Worm (Caenorhabditis elegans) whole organism, L1 larva: Measurements from ENCODE around the gene pccb-1.

Source experiments
- C04F5.9 ChIP-seq: sonication (generic microtip); optimal IDR thresholded peaks from 2 replicates; lab custom pipeline; 2016; ENCODE audit warnings: missing genetic modification characterization, missing compliant biosample characterization
- C16A3.4 ChIP-seq: fragments of 150-350 bp; optimal IDR thresholded peaks from 2 replicates; lab custom pipeline; 2014; ENCODE audit warnings: missing biosample characterization, missing genetic modification characterization
- C34B4.2 ChIP-seq: sonication (generic microtip); optimal IDR thresholded peaks from 2 replicates; lab custom pipeline; 2017; ENCODE audit warnings: mild to moderate bottlenecking, missing genetic modification characterization, missing compliant biosample characterization
- Y116A8C.19 ChIP-seq: sonication (generic microtip); optimal IDR thresholded peaks from 2 replicates; lab custom pipeline; 2016; ENCODE audit warnings: missing compliant biosample characterization, missing genetic modification characterization, borderline replicate concordance
- blmp-1 ChIP-seq: fragments of 150-350 bp; optimal IDR thresholded peaks from 2 replicates; lab custom pipeline; 2014; ENCODE audit warnings: missing biosample characterization, missing genetic modification characterization
- ceh-63 ChIP-seq: fragments of 200-800 bp; sonication (Bioruptor generic); optimal IDR thresholded peaks from 2 replicates; lab custom pipeline; 2018; ENCODE audit warnings: mild to moderate bottlenecking, missing genetic modification characterization, missing compliant biosample characterization
- ceh-8 ChIP-seq: fragments of 200-800 bp; sonication (Bioruptor generic); optimal IDR thresholded peaks from 2 replicates; lab custom pipeline; 2018; ENCODE audit warnings: mild to moderate bottlenecking, missing genetic modification characterization, moderate library complexity, missing compliant biosample characterization
- ceh-82 ChIP-seq, 3 experiments: fragments of 150-350 bp in 1 of 3; sonication (generic microtip) in 2 of 3; optimal IDR thresholded peaks; 2 replicates each; lab custom pipeline; 2014 to 2017; ENCODE audit warnings: missing biosample characterization in 3 of 3, missing genetic modification characterization in 3 of 3
- ceh-90 ChIP-seq: sonication (generic microtip); optimal IDR thresholded peaks from 2 replicates; lab custom pipeline; 2016; ENCODE audit warnings: missing genetic modification characterization, missing compliant biosample characterization
- dsc-1 ChIP-seq: sonication (generic microtip); optimal IDR thresholded peaks from 2 replicates; lab custom pipeline; 2016; ENCODE audit warnings: mild to moderate bottlenecking, missing genetic modification characterization, missing compliant biosample characterization
- egl-27 ChIP-seq, 2 experiments: fragments of 150-350 bp in 1 of 2; sonication (generic microtip); optimal IDR thresholded peaks; 3 replicates each; lab custom pipeline; 2017 to 2018; ENCODE audit warnings: missing biosample characterization in 2 of 2, missing genetic modification characterization in 2 of 2, missing genetic modification reagents in 2 of 2
- elt-2 ChIP-seq: sonication (generic microtip); optimal IDR thresholded peaks from 2 replicates; lab custom pipeline; 2016; ENCODE audit warnings: missing genetic modification characterization, mild to moderate bottlenecking, inconsistent platforms, missing compliant biosample characterization, missing genetic modification reagents
- elt-3 ChIP-seq, 6 experiments: fragments of 150-350 bp in 1 of 6; sonication (generic microtip); optimal IDR thresholded peaks; 2 replicates each; lab custom pipeline; 2017 to 2018; ENCODE audit warnings: missing biosample characterization in 6 of 6, missing genetic modification characterization in 6 of 6, inconsistent platforms in 1 of 6
- ets-5 ChIP-seq: fragments of 200-800 bp; sonication (Bioruptor generic); IDR thresholded peaks from 2 replicates; pipeline ENCODE4 v1.3.6; 2022; ENCODE audit warnings: missing genetic modification characterization, missing compliant biosample characterization
- fkh-10 ChIP-seq: sonication (generic microtip); optimal IDR thresholded peaks from 2 replicates; lab custom pipeline; 2017; ENCODE audit warnings: missing biosample characterization, missing genetic modification reagents, missing genetic modification characterization
- fkh-8 ChIP-seq: sonication (generic microtip); optimal IDR thresholded peaks from 2 replicates; lab custom pipeline; 2016; ENCODE audit warnings: mild to moderate bottlenecking, missing genetic modification characterization, missing compliant biosample characterization
- fos-1 ChIP-seq: fragments of 150-350 bp; optimal IDR thresholded peaks from 2 replicates; lab custom pipeline; 2014; ENCODE audit warnings: missing biosample characterization, missing genetic modification characterization
- hlh-17 ChIP-seq: fragments of 200-800 bp; sonication (Bioruptor generic); optimal IDR thresholded peaks from 2 replicates; lab custom pipeline; 2018; ENCODE audit warnings: missing genetic modification characterization, mild to moderate bottlenecking, missing compliant biosample characterization, moderate library complexity, borderline replicate concordance
- hlh-4 ChIP-seq: sonication (generic microtip); optimal IDR thresholded peaks from 2 replicates; lab custom pipeline; 2016; ENCODE audit warnings: mild to moderate bottlenecking, missing genetic modification characterization, missing compliant biosample characterization
- jun-1 ChIP-seq: fragments of 150-350 bp; optimal IDR thresholded peaks from 2 replicates; lab custom pipeline; 2014; ENCODE audit warnings: missing biosample characterization, missing genetic modification reagents, missing genetic modification characterization
- lin-13 ChIP-seq: fragments of 150-350 bp; optimal IDR thresholded peaks from 2 replicates; lab custom pipeline; 2014; ENCODE audit warnings: missing biosample characterization, missing genetic modification reagents, missing genetic modification characterization
- lin-14 ChIP-seq: fragments of 200-800 bp; sonication (Bioruptor generic); optimal IDR thresholded peaks from 2 replicates; lab custom pipeline; 2018; ENCODE audit warnings: mild to moderate bottlenecking, missing genetic modification characterization, moderate library complexity, missing compliant biosample characterization
- lin-35 ChIP-seq, 2 experiments: fragments of 150-350 bp; optimal IDR thresholded peaks; 2 replicates each; lab custom pipeline; 2014; ENCODE audit warnings: missing biosample characterization in 2 of 2, missing genetic modification characterization in 2 of 2, missing genetic modification reagents in 2 of 2
- lin-39 ChIP-seq: fragments of 150-350 bp; optimal IDR thresholded peaks from 2 replicates; lab custom pipeline; 2014; ENCODE audit warnings: missing biosample characterization, missing genetic modification reagents, missing genetic modification characterization
- mef-2 ChIP-seq: fragments of 150-350 bp; optimal IDR thresholded peaks from 2 replicates; lab custom pipeline; 2014; ENCODE audit warnings: missing biosample characterization, missing genetic modification characterization
- mep-1 ChIP-seq: fragments of 150-350 bp; optimal IDR thresholded peaks from 2 replicates; lab custom pipeline; 2014; ENCODE audit warnings: missing biosample characterization, missing genetic modification characterization
- nhr-11 ChIP-seq: fragments of 150-350 bp; optimal IDR thresholded peaks from 2 replicates; lab custom pipeline; 2014; ENCODE audit warnings: missing biosample characterization, missing genetic modification characterization
- nhr-237 ChIP-seq: fragments of 150-350 bp; optimal IDR thresholded peaks from 2 replicates; lab custom pipeline; 2014; ENCODE audit warnings: missing biosample characterization, missing genetic modification characterization
- nhr-28 ChIP-seq: fragments of 150-350 bp; optimal IDR thresholded peaks from 2 replicates; lab custom pipeline; 2014; ENCODE audit warnings: missing biosample characterization, missing genetic modification characterization
- nhr-47 ChIP-seq: sonication (generic microtip); optimal IDR thresholded peaks from 2 replicates; lab custom pipeline; 2016; ENCODE audit warnings: mild to moderate bottlenecking, missing genetic modification characterization, moderate library complexity, missing compliant biosample characterization
- nhr-71 ChIP-seq: sonication (generic microtip); optimal IDR thresholded peaks from 2 replicates; lab custom pipeline; 2016; ENCODE audit warnings: mild to moderate bottlenecking, missing genetic modification characterization, moderate library complexity, missing compliant biosample characterization
- nhr-84 ChIP-seq: sonication (generic microtip); optimal IDR thresholded peaks from 2 replicates; lab custom pipeline; 2017; ENCODE audit warnings: missing biosample characterization, missing genetic modification characterization
- nhr-85 ChIP-seq: sonication (generic microtip); peaks from one replicate; lab custom pipeline; 2016; ENCODE audit warnings: missing genetic modification characterization, inconsistent platforms, missing compliant biosample characterization
- pag-3 ChIP-seq: sonication (generic microtip); optimal IDR thresholded peaks from 2 replicates; lab custom pipeline; 2017; ENCODE audit warnings: missing genetic modification characterization, mild to moderate bottlenecking, missing compliant biosample characterization, antibody characterized with exemption, borderline replicate concordance; ENCODE audit not compliant: insufficient read depth
- pax-3 ChIP-seq: fragments of 200-800 bp; sonication (Bioruptor generic); optimal IDR thresholded peaks from 2 replicates; lab custom pipeline; 2018; ENCODE audit warnings: mild to moderate bottlenecking, missing genetic modification characterization, moderate library complexity, missing compliant biosample characterization
- pqm-1 ChIP-seq: sonication (generic microtip); optimal IDR thresholded peaks from 3 replicates; lab custom pipeline; 2017; ENCODE audit warnings: missing biosample characterization, missing genetic modification characterization
- rnt-1 ChIP-seq: sonication (generic microtip); optimal IDR thresholded peaks from 2 replicates; lab custom pipeline; 2016; ENCODE audit warnings: mild to moderate bottlenecking, missing genetic modification characterization, moderate library complexity, missing compliant biosample characterization
- skn-1 ChIP-seq: fragments of 150-350 bp; optimal IDR thresholded peaks from 2 replicates; lab custom pipeline; 2014; ENCODE audit warnings: missing biosample characterization, missing genetic modification characterization
- snu-23 ChIP-seq: sonication (generic microtip); optimal IDR thresholded peaks from 2 replicates; lab custom pipeline; 2016; ENCODE audit warnings: missing genetic modification characterization, missing compliant biosample characterization
- sox-4 ChIP-seq: sonication (generic microtip); optimal IDR thresholded peaks from 2 replicates; lab custom pipeline; 2016; ENCODE audit warnings: missing genetic modification characterization, missing compliant biosample characterization
- sup-37 ChIP-seq: fragments of 200-800 bp; sonication (Bioruptor generic); optimal IDR thresholded peaks from 2 replicates; lab custom pipeline; 2018; ENCODE audit warnings: mild to moderate bottlenecking, missing genetic modification characterization, missing compliant biosample characterization
- tbx-2 ChIP-seq: sonication (generic microtip); optimal IDR thresholded peaks from 2 replicates; lab custom pipeline; 2016; ENCODE audit warnings: missing genetic modification characterization, missing compliant biosample characterization
- tlp-1 ChIP-seq: fragments of 150-350 bp; optimal IDR thresholded peaks from 2 replicates; lab custom pipeline; 2014; ENCODE audit warnings: missing biosample characterization, missing genetic modification characterization
- unc-130 ChIP-seq: fragments of 150-350 bp; optimal IDR thresholded peaks from 2 replicates; lab custom pipeline; 2017; ENCODE audit warnings: missing biosample characterization, missing genetic modification characterization, inconsistent platforms
- unc-86 ChIP-seq: sonication (generic microtip); optimal IDR thresholded peaks from 2 replicates; lab custom pipeline; 2016; ENCODE audit warnings: missing genetic modification characterization, missing compliant biosample characterization
- unc-98 ChIP-seq: fragments of 200-800 bp; sonication (Bioruptor generic); IDR thresholded peaks from 2 replicates; pipeline ENCODE4 v1.3.6; 2022; ENCODE audit warnings: missing genetic modification characterization, missing compliant biosample characterization
- ztf-11 ChIP-seq, 2 experiments: sonication (generic microtip); optimal IDR thresholded peaks; 2 replicates each; lab custom pipeline; 2016 to 2017; ENCODE audit warnings: missing genetic modification characterization in 2 of 2, missing biosample characterization in 1 of 2, missing compliant biosample characterization in 1 of 2
- ztf-4 ChIP-seq: fragments of 150-350 bp; optimal IDR thresholded peaks from 2 replicates; lab custom pipeline; 2014; ENCODE audit warnings: missing biosample characterization, missing genetic modification characterization

pccb-1 gene

DNA sequence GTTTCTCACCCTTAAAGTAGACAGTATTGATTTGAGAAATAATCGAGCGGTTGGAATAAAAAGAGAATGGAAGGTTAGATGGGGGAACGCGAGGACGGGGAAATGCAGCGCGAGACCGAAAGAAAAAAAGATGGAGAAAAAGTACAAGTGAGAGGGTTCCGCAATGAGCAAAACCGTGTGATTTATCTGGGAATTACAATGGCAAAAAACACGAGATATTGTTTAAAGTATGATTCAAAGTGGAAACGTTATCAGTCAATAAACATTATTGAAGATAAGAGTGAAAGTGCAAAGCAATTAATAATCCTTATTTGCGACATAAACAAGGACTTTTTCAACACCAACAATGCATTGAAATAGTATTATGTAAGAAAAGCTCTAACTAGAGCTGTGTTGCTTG is 12.8 kb downstream of the pccb-1 start, which contains the start of gene ztf-13 (continued):
- TF ChIP-seq nhr-85 (tag; lab: Kevin White, UChicago) (no peak), nhr-28 (tag; lab: Kevin White, UChicago) (no peak), nhr-47 (tag; lab: Kevin White, UChicago) (no peak), unc-86 (tag; lab: Kevin White, UChicago) (no peak), mef-2 (tag; lab: Kevin White, UChicago) (no peak), sup-37 (GFP tag; lab: Kevin White, UChicago) (no peak), elt-2 (peak; percentile 81), unc-98 (GFP tag; lab: Robert Waterston, UW) (no peak), hlh-4 (tag; lab: Kevin White, UChicago) (no peak), nhr-71 (tag; lab: Kevin White, UChicago) (peak; percentile 27), jun-1 (tag; lab: Kevin White, UChicago) (peak; percentile 6), nhr-84 (tag; lab: Kevin White, UChicago) (no peak), C16A3.4 (tag; lab: Kevin White, UChicago) (no peak), lin-13 (no peak), fos-1 (tag; lab: Kevin White, UChicago) (no peak), tbx-2 (tag; lab: Kevin White, UChicago) (no peak), nhr-11 (no peak), egl-27 (tag; optimal IDR thresholded peaks at IDR 0.05; lab: Kevin White, UChicago) (no peak), ceh-63 (GFP tag; lab: Kevin White, UChicago) (no peak), lin-39 (tag; lab: Kevin White, UChicago) (no peak), fkh-10 (GFP tag; lab: Kevin White, UChicago) (no peak), pax-3 (tag; lab: Kevin White, UChicago) (no peak)

DNA sequence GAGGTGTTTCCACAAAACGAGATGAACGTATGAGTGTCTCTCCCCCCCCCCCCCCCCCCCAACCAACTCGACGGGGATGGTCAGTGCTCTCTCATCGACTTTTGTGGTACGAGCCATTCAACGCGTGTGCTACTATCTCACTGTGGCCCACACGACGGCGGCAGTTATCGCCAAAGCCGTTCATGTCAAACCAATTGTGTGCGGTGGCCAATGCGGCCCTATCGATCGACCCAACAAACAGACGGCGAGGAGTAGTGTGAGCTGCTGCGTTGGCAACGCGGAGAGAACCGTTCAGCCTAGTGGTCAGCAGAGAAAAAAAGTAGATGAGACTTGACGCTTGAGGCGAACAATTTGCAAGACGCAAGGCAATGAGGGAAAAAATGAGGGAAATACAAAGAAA is 13.5 kb downstream of the pccb-1 start:
- peak; percentile 34 for TF ChIP-seq mep-1
- peak; percentile 16 for TF ChIP-seq skn-1 (tag; lab: Kevin White, UChicago)
- TF ChIP-seq ceh-90 (tag; lab: Kevin White, UChicago) = no peak
- TF ChIP-seq fkh-8 (tag; lab: Kevin White, UChicago) = peak; percentile 26
- TF ChIP-seq nhr-85 (tag; lab: Kevin White, UChicago) = no peak
- TF ChIP-seq rnt-1 (tag; lab: Kevin White, UChicago) = peak; percentile 25
- peak; percentile 18 for TF ChIP-seq dsc-1
- peak; percentile 57 for TF ChIP-seq lin-14 (GFP tag; lab: Kevin White, UChicago)
- peak; percentile 9 for TF ChIP-seq nhr-71 (tag; lab: Kevin White, UChicago)
- TF ChIP-seq lin-35 (GFP tag; optimal IDR thresholded peaks at IDR 0.05; lab: Kevin White, UChicago) = no peak
- TF ChIP-seq ceh-63 (GFP tag; lab: Kevin White, UChicago) = no peak
- TF ChIP-seq hlh-17 (GFP tag; lab: Kevin White, UChicago) = no peak
- TF ChIP-seq snu-23 = peak; percentile 10
- TF ChIP-seq unc-98 (GFP tag; lab: Robert Waterston, UW) = no peak

DNA sequence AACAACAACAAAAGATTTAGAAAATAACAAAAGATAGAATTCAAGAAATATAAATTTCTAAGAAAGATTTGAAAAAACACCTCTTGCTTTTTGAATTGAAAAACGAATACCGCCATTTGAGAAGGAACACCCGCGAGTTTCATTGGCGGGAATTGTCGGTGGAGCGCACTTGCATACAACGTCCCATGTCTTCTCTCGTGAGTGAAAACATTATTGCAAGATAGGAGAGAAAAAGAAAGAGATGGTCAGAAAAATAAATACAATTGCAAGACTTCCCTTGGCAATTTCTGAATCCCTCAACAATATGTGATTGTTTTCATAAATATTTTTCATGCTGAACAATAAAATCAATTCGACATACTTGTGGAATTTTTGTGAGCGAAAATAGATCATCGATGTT is 16.8 kb downstream of the pccb-1 start, which contains the start of gene K10B3.5:
TSS of gene K10B3.5 (minus strand) at position 343 of the 400 bp plus-strand sequence.
- TF ChIP-seq snu-23 = peak; percentile 71
- peak in 1 of 6 experiments; percentile 28 for TF ChIP-seq elt-3 (tag; optimal IDR thresholded peaks at IDR 0.05; lab: Kevin White, UChicago)
- TF ChIP-seq Y116A8C.19 (tag; lab: Kevin White, UChicago) = no peak
- TF ChIP-seq lin-14 (GFP tag; lab: Kevin White, UChicago) = peak; percentile 93
- TF ChIP-seq rnt-1 (tag; lab: Kevin White, UChicago) = peak; percentile 79
- peak; percentile 43 for TF ChIP-seq unc-130 (tag; lab: Kevin White, UChicago)
- TF ChIP-seq blmp-1 (tag; lab: Kevin White, UChicago) = peak; percentile 82
- TF ChIP-seq pag-3 (tag; lab: Kevin White, UChicago) = peak; percentile 60
- TF ChIP-seq unc-98 (GFP tag; lab: Robert Waterston, UW) = no peak
- TF ChIP-seq lin-35 (GFP tag; optimal IDR thresholded peaks at IDR 0.05; lab: Kevin White, UChicago) = peak; percentile 70 to 91
- TF ChIP-seq ceh-82 (tag; optimal IDR thresholded peaks at IDR 0.05; lab: Kevin White, UChicago) = peak in 2 of 3 experiments; percentile 25 to 52
- TF ChIP-seq pqm-1 (tag; lab: Kevin White, UChicago) = no peak
- TF ChIP-seq C04F5.9 = no peak
- no peak for TF ChIP-seq nhr-28 (tag; lab: Kevin White, UChicago)
- no peak for TF ChIP-seq sox-4 (tag; lab: Kevin White, UChicago)
- TF ChIP-seq hlh-17 (GFP tag; lab: Kevin White, UChicago) = no peak
- no peak for TF ChIP-seq egl-27 (tag; optimal IDR thresholded peaks at IDR 0.05; lab: Kevin White, UChicago)
- TF ChIP-seq ztf-11 (tag; optimal IDR thresholded peaks at IDR 0.05; lab: Kevin White, UChicago) = peak in 1 of 2 experiments; percentile 11
- no peak for TF ChIP-seq sup-37 (GFP tag; lab: Kevin White, UChicago)
- no peak for TF ChIP-seq tlp-1 (tag; lab: Kevin White, UChicago)
- TF ChIP-seq ets-5 (GFP tag; lab: Robert Waterston, UW) = no peak
- TF ChIP-seq ceh-8 = no peak
- TF ChIP-seq ztf-4 (tag; lab: Kevin White, UChicago) = no peak
- TF ChIP-seq nhr-84 (tag; lab: Kevin White, UChicago) = no peak
- no peak for TF ChIP-seq C34B4.2 (tag; lab: Kevin White, UChicago)
- TF ChIP-seq nhr-237 (tag; lab: Kevin White, UChicago) = no peak
